Fruit fly (Drosophila melanogaster) whole organism, embryonic: Measurements from ENCODE around the gene trbl.
A peak's percentile ranks its signal among the peaks of the same experiment; 100 is the strongest.

ENCODE experiments used
- Adf1 ChIP-seq: fragments of 200-800 bp; sonication (Bioruptor generic); IDR thresholded peaks from 2 replicates; pipeline ENCODE4 v1.3.6; 2022; ENCODE audit warnings: missing biosample characterization, missing genetic modification characterization
- CG11398 ChIP-seq: fragments of 200-800 bp; sonication (Bioruptor generic); optimal IDR thresholded peaks from 2 replicates; lab custom pipeline; 2016; ENCODE audit warnings: missing biosample characterization, missing genetic modification characterization
- CG11504 ChIP-seq: fragments of 200-800 bp; sonication (Bioruptor generic); optimal IDR thresholded peaks from 3 replicates; lab custom pipeline; 2019; ENCODE audit warnings: missing biosample characterization, mild to moderate bottlenecking, missing genetic modification characterization, moderate library complexity
- CG13123 ChIP-seq: fragments of 200-800 bp; sonication (Bioruptor generic); optimal IDR thresholded peaks from 2 replicates; lab custom pipeline; 2016; ENCODE audit warnings: missing biosample characterization, missing genetic modification characterization
- CG1602 ChIP-seq: fragments of 200-800 bp; sonication (Bioruptor generic); optimal IDR thresholded peaks from 3 replicates; lab custom pipeline; 2016; ENCODE audit warnings: missing biosample characterization, missing genetic modification characterization
- CG17361 ChIP-seq: fragments of 200-800 bp; sonication (Bioruptor generic); IDR thresholded peaks from 3 replicates; pipeline ENCODE4 v1.3.6; 2022; ENCODE audit warnings: missing biosample characterization, missing genetic modification characterization
- CG2129 ChIP-seq: fragments of 200-800 bp; sonication (Bioruptor generic); IDR thresholded peaks from 2 replicates; pipeline ENCODE4 v1.3.6; 2022; ENCODE audit warnings: missing biosample characterization, missing genetic modification characterization; ENCODE audit not compliant: partially characterized antibody
- CG2712 ChIP-seq: fragments of 200-800 bp; optimal IDR thresholded peaks from 3 replicates; lab custom pipeline; 2019; ENCODE audit warnings: missing biosample characterization, mild to moderate bottlenecking, missing genetic modification characterization, moderate library complexity
- CG33557 ChIP-seq: fragments of 200-800 bp; sonication (Bioruptor generic); optimal IDR thresholded peaks from 2 replicates; lab custom pipeline; 2019; ENCODE audit warnings: missing biosample characterization, mild to moderate bottlenecking, missing genetic modification characterization, moderate library complexity
- CG34224 ChIP-seq: fragments of 200-800 bp; sonication (Bioruptor generic); IDR thresholded peaks from 3 replicates; pipeline ENCODE4 v1.3.6; 2022; ENCODE audit warnings: missing biosample characterization, missing genetic modification characterization; ENCODE audit not compliant: partially characterized antibody
- CG3847 ChIP-seq: fragments of 200-800 bp; sonication (Bioruptor generic); IDR thresholded peaks from 2 replicates; pipeline ENCODE4 v1.3.6; 2022; ENCODE audit warnings: missing biosample characterization, missing genetic modification characterization
- CG42726 ChIP-seq: fragments of 200-800 bp; sonication (Bioruptor generic); IDR thresholded peaks from 2 replicates; pipeline ENCODE4 v1.3.6; 2022; ENCODE audit warnings: missing biosample characterization, missing genetic modification characterization; ENCODE audit not compliant: partially characterized antibody
- CG4707 ChIP-seq: fragments of 200-800 bp; sonication (Bioruptor generic); optimal IDR thresholded peaks from 2 replicates; lab custom pipeline; 2018; ENCODE audit warnings: missing biosample characterization, mild to moderate bottlenecking, missing genetic modification characterization, moderate library complexity
- CG4730 ChIP-seq: fragments of 200-800 bp; sonication (Bioruptor generic); IDR thresholded peaks from 2 replicates; pipeline ENCODE4 v1.3.6; 2022; ENCODE audit warnings: missing biosample characterization, missing genetic modification characterization
- CG6175 ChIP-seq: fragments of 200-800 bp; sonication (Bioruptor generic); IDR thresholded peaks from 3 replicates; pipeline ENCODE4 v1.3.6; 2022; ENCODE audit warnings: missing biosample characterization, missing genetic modification characterization
- CG7357 ChIP-seq: fragments of 200-800 bp; sonication (Bioruptor generic); IDR thresholded peaks from 3 replicates; pipeline ENCODE4 v1.3.6; 2022; ENCODE audit warnings: missing biosample characterization, missing genetic modification characterization
- CG7786 ChIP-seq: fragments of 200-800 bp; sonication (Bioruptor generic); optimal IDR thresholded peaks from 2 replicates; lab custom pipeline; 2016; ENCODE audit warnings: missing biosample characterization, missing genetic modification characterization
- CG8290 ChIP-seq, 3 experiments: fragments of 200-800 bp; sonication (Bioruptor generic); optimal IDR thresholded peaks; 2 replicates each; lab custom pipeline; 2016 to 2019; ENCODE audit warnings: missing biosample characterization in 3 of 3, missing genetic modification characterization in 3 of 3, mild to moderate bottlenecking in 2 of 3, moderate library complexity in 1 of 3
- CG8388 ChIP-seq: fragments of 200-800 bp; sonication (Bioruptor generic); optimal IDR thresholded peaks from 2 replicates; lab custom pipeline; 2019; ENCODE audit warnings: missing biosample characterization, mild to moderate bottlenecking, missing genetic modification characterization, moderate library complexity
- Deaf1 ChIP-seq: fragments of 200-800 bp; optimal IDR thresholded peaks from 3 replicates; lab custom pipeline; 2019; ENCODE audit warnings: missing biosample characterization, mild to moderate bottlenecking, missing genetic modification characterization, moderate library complexity
- Dll ChIP-seq: fragments of 200-800 bp; sonication (Bioruptor generic); IDR thresholded peaks from 4 replicates; pipeline ENCODE4 v1.3.6; 2022; ENCODE audit warnings: missing biosample characterization, missing genetic modification characterization; ENCODE audit not compliant: partially characterized antibody
- Doc2 ChIP-seq: fragments of 200-800 bp; sonication (Bioruptor generic); IDR thresholded peaks from 2 replicates; pipeline ENCODE4 v1.3.6; 2022; ENCODE audit warnings: missing biosample characterization, missing genetic modification characterization
- Doc3 ChIP-seq: fragments of 200-800 bp; sonication (Bioruptor generic); IDR thresholded peaks from 3 replicates; pipeline ENCODE4 v1.3.6; 2022; ENCODE audit warnings: missing biosample characterization, missing genetic modification characterization; ENCODE audit not compliant: partially characterized antibody
- E2f2 ChIP-seq: fragments of 200-800 bp; sonication (Bioruptor generic); IDR thresholded peaks from 2 replicates; pipeline ENCODE4 v1.3.6; 2022; ENCODE audit warnings: missing biosample characterization, missing genetic modification characterization
- Hr78 ChIP-seq, 2 experiments: fragments of 200-800 bp in 1 of 2; fragments of >200 bp in 1 of 2; sonication (Bioruptor generic) in 1 of 2; optimal IDR thresholded peaks; 2 replicates each; lab custom pipeline; 2017 to 2019; ENCODE audit warnings: missing biosample characterization in 2 of 2, missing genetic modification characterization in 2 of 2, mild to moderate bottlenecking in 1 of 2, moderate library complexity in 1 of 2
- MESR4 ChIP-seq: fragments of 200-800 bp; sonication (Bioruptor generic); optimal IDR thresholded peaks from 2 replicates; lab custom pipeline; 2018; ENCODE audit warnings: missing biosample characterization, mild to moderate bottlenecking, missing genetic modification characterization, moderate library complexity
- Med ChIP-seq: fragments of 200-800 bp; sonication (Bioruptor generic); peaks from one replicate; lab custom pipeline; 2016; ENCODE audit warnings: missing biosample characterization, missing genetic modification characterization, mild to moderate bottlenecking, inconsistent platforms, moderate library complexity
- Nf-YB ChIP-seq: fragments of 200-800 bp; sonication (Bioruptor generic); optimal IDR thresholded peaks from 3 replicates; lab custom pipeline; 2019; ENCODE audit warnings: missing biosample characterization, mild to moderate bottlenecking, missing genetic modification characterization, moderate library complexity
- PHDP ChIP-seq: fragments of 200-800 bp; sonication (Bioruptor generic); optimal IDR thresholded peaks from 3 replicates; lab custom pipeline; 2018; ENCODE audit warnings: missing biosample characterization, mild to moderate bottlenecking, missing genetic modification characterization, moderate library complexity
- Ptx1 ChIP-seq: fragments of 200-800 bp; sonication (Bioruptor generic); IDR thresholded peaks from 2 replicates; pipeline ENCODE4 v1.3.6; 2022; ENCODE audit warnings: missing biosample characterization, missing genetic modification characterization
- Sox100B ChIP-seq: fragments of 200-800 bp; sonication (Bioruptor generic); optimal IDR thresholded peaks from 3 replicates; lab custom pipeline; 2018; ENCODE audit warnings: missing biosample characterization, mild to moderate bottlenecking, missing genetic modification characterization
- Spps ChIP-seq: fragments of 200-800 bp; sonication (Bioruptor generic); optimal IDR thresholded peaks from 2 replicates; lab custom pipeline; 2018; ENCODE audit warnings: missing biosample characterization, mild to moderate bottlenecking, missing genetic modification characterization
- Vsx1 ChIP-seq: fragments of 200-800 bp; sonication (Bioruptor generic); optimal IDR thresholded peaks from 2 replicates; lab custom pipeline; 2017; ENCODE audit warnings: missing biosample characterization, mild to moderate bottlenecking, missing genetic modification characterization, missing genetic modification reagents
- ato ChIP-seq: fragments of 200-800 bp; sonication (Bioruptor generic); IDR thresholded peaks from 2 replicates; pipeline ENCODE4 v1.3.6; 2022; ENCODE audit warnings: missing biosample characterization, missing genetic modification characterization; ENCODE audit not compliant: partially characterized antibody
- corto ChIP-seq: fragments of 200-800 bp; sonication (Bioruptor generic); optimal IDR thresholded peaks from 2 replicates; lab custom pipeline; 2016; ENCODE audit warnings: missing biosample characterization, mild to moderate bottlenecking, missing genetic modification characterization, moderate library complexity
- crp ChIP-seq, 2 experiments: fragments of 200-800 bp; sonication (Bioruptor generic); optimal IDR thresholded peaks; 2 replicates in 1 of 2; 3 replicates in 1 of 2; lab custom pipeline; 2017; ENCODE audit warnings: missing biosample characterization in 2 of 2, missing genetic modification characterization in 2 of 2, mild to moderate bottlenecking in 1 of 2, moderate library complexity in 1 of 2
- fd96Cb ChIP-seq: fragments of 200-800 bp; sonication (Bioruptor generic); optimal IDR thresholded peaks from 2 replicates; lab custom pipeline; 2018; ENCODE audit warnings: missing biosample characterization, mild to moderate bottlenecking, missing genetic modification characterization, moderate library complexity
- gcm2 ChIP-seq: fragments of 200-800 bp; sonication (Bioruptor generic); optimal IDR thresholded peaks from 2 replicates; lab custom pipeline; 2016; ENCODE audit warnings: missing biosample characterization, missing genetic modification characterization
- ind ChIP-seq: fragments of 200-800 bp; sonication (Bioruptor generic); optimal IDR thresholded peaks from 3 replicates; lab custom pipeline; 2016; ENCODE audit warnings: missing biosample characterization, missing genetic modification characterization
- luna ChIP-seq: fragments of 200-800 bp; sonication (Bioruptor generic); optimal IDR thresholded peaks from 2 replicates; lab custom pipeline; 2016; ENCODE audit warnings: missing biosample characterization, missing genetic modification characterization
- nerfin-2 ChIP-seq: fragments of 200-800 bp; sonication (Bioruptor generic); IDR thresholded peaks from 2 replicates; pipeline ENCODE4 v1.3.6; 2022; ENCODE audit warnings: missing biosample characterization, missing genetic modification characterization; ENCODE audit not compliant: partially characterized antibody
- sens ChIP-seq: fragments of 200-800 bp; sonication (Bioruptor generic); peaks from one replicate; lab custom pipeline; 2016; ENCODE audit warnings: missing biosample characterization, missing genetic modification characterization
- sens-2 ChIP-seq: fragments of 200-800 bp; sonication (Bioruptor generic); IDR thresholded peaks from 2 replicates; pipeline ENCODE4 v1.3.6; 2022; ENCODE audit warnings: missing biosample characterization, missing genetic modification characterization
- stc ChIP-seq: fragments of 200-800 bp; sonication (Bioruptor generic); IDR thresholded peaks from 2 replicates; pipeline ENCODE4 v1.3.6; 2022; ENCODE audit warnings: missing biosample characterization, missing genetic modification characterization
- trem ChIP-seq: fragments of 200-800 bp; optimal IDR thresholded peaks from 3 replicates; lab custom pipeline; 2019; ENCODE audit warnings: missing biosample characterization, mild to moderate bottlenecking, missing genetic modification characterization, moderate library complexity
- vvl ChIP-seq: fragments of 200-800 bp; sonication (Bioruptor generic); IDR thresholded peaks from 2 replicates; pipeline ENCODE4 v1.3.6; 2022; ENCODE audit warnings: missing biosample characterization, missing genetic modification characterization
- zen ChIP-seq: fragments of 200-800 bp; sonication (Bioruptor generic); optimal IDR thresholded peaks from 3 replicates; lab custom pipeline; 2018; ENCODE audit warnings: missing biosample characterization, mild to moderate bottlenecking, missing genetic modification characterization, moderate library complexity
- zen2 ChIP-seq: fragments of 200-800 bp; sonication (Bioruptor generic); IDR thresholded peaks from 3 replicates; pipeline ENCODE4 v1.3.6; 2022; ENCODE audit warnings: missing biosample characterization, missing genetic modification characterization; ENCODE audit not compliant: partially characterized antibody
- zfh2 ChIP-seq: fragments of 200-800 bp; sonication (Bioruptor generic); optimal IDR thresholded peaks from 2 replicates; lab custom pipeline; 2016; ENCODE audit warnings: missing biosample characterization, missing genetic modification characterization

trbl gene

dm6 chr3L:20393357-20393756, 8.1 kb downstream of the trbl start, which contains the start of gene CG33969 (continued):
- TF ChIP-seq CG42726 (GFP tag; lab: Robert Waterston, UW): no peak
- TF ChIP-seq zfh2 (GFP tag; lab: Kevin White, UChicago): no peak
- no peak for TF ChIP-seq gcm2 (GFP tag; lab: Kevin White, UChicago)
- TF ChIP-seq Doc2 (GFP tag; lab: Robert Waterston, UW): no peak
- peak; percentile 49; the same call in 1 of the 3 replicates for TF ChIP-seq CG34224 (GFP tag; lab: Robert Waterston, UW)
- peak; percentile 65 for TF ChIP-seq Med (GFP tag; lab: Kevin White, UChicago)
- no peak for TF ChIP-seq Spps
- TF ChIP-seq CG11398 (GFP tag; lab: Kevin White, UChicago): no peak
- no peak for TF ChIP-seq Hr78 (GFP tag; optimal IDR thresholded peaks at IDR 0.05; lab: Kevin White, UChicago)
- TF ChIP-seq ato (GFP tag; lab: Robert Waterston, UW): 0 out of 2 replicates have a peak, but pooled peaks have one; percentile 26
- TF ChIP-seq crp (GFP tag; optimal IDR thresholded peaks at IDR 0.05; lab: Kevin White, UChicago): peak in 1 of 2 experiments; percentile 35
- TF ChIP-seq CG6175 (GFP tag; lab: Robert Waterston, UW): no peak
- TF ChIP-seq Sox100B: no peak
- no peak for TF ChIP-seq CG33557
- no peak for TF ChIP-seq nerfin-2 (GFP tag; lab: Robert Waterston, UW)
- no peak for TF ChIP-seq CG7786 (GFP tag; lab: Kevin White, UChicago)
- no peak for TF ChIP-seq CG8290 (GFP tag; optimal IDR thresholded peaks at IDR 0.05; lab: Kevin White, UChicago)
- peak in 1 of 2 experiments; percentile 40 for TF ChIP-seq CG8290 (tag; optimal IDR thresholded peaks at IDR 0.05; lab: Kevin White, UChicago)
- no peak for TF ChIP-seq fd96Cb (tag; lab: Kevin White, UChicago)
- no peak for TF ChIP-seq corto (GFP tag; lab: Kevin White, UChicago)
- TF ChIP-seq CG1602 (GFP tag; lab: Kevin White, UChicago): no peak
- no peak for TF ChIP-seq zen2
- TF ChIP-seq CG4707 (GFP tag; lab: Kevin White, UChicago): no peak
- peak; percentile 29 for TF ChIP-seq CG11504 (tag; lab: Kevin White, UChicago)
- TF ChIP-seq CG3847 (GFP tag; lab: Robert Waterston, UW): no peak
- TF ChIP-seq stc (GFP tag; lab: Robert Waterston, UW): no peak
- TF ChIP-seq PHDP: no peak
- no peak for TF ChIP-seq Nf-YB (GFP tag; lab: Kevin White, UChicago)
- no peak for TF ChIP-seq Doc3
- TF ChIP-seq trem (tag; lab: Kevin White, UChicago): peak; percentile 33
- no peak for TF ChIP-seq CG17361 (GFP tag; lab: Robert Waterston, UW)
- TF ChIP-seq Deaf1 (tag; lab: Kevin White, UChicago): peak; percentile 11
- TF ChIP-seq Adf1 (GFP tag; lab: Robert Waterston, UW): no peak
- peak; percentile 37; the same call in 1 of the 2 replicates for TF ChIP-seq E2f2 (GFP tag; lab: Robert Waterston, UW)
- no peak for TF ChIP-seq zen
- TF ChIP-seq CG2712 (tag; lab: Kevin White, UChicago): no peak
- peak; percentile 57 for TF ChIP-seq MESR4 (GFP tag; lab: Kevin White, UChicago)
- no peak for TF ChIP-seq vvl (GFP tag; lab: Robert Waterston, UW)
- peak; percentile 39; the same call in 1 of the 4 replicates for TF ChIP-seq Dll (GFP tag; lab: Robert Waterston, UW)
- no peak for TF ChIP-seq sens-2 (GFP tag; lab: Robert Waterston, UW)
- TF ChIP-seq CG2129 (GFP tag; lab: Robert Waterston, UW): no peak
- peak; percentile 20 for TF ChIP-seq Vsx1 (GFP tag; lab: Kevin White, UChicago)
- TF ChIP-seq CG13123: no peak
- no peak for TF ChIP-seq CG7357 (GFP tag; lab: Robert Waterston, UW)
- TF ChIP-seq ind: no peak
- peak; percentile 70 for TF ChIP-seq sens (GFP tag; lab: Kevin White, UChicago)
- no peak for TF ChIP-seq luna (GFP tag; lab: Kevin White, UChicago)
- TF ChIP-seq CG4730 (GFP tag; lab: Robert Waterston, UW): no peak
- TF ChIP-seq Ptx1: no peak
- TF ChIP-seq CG8388 (GFP tag; lab: Kevin White, UChicago): no peak
